Worm (Caenorhabditis elegans) whole organism, L2 larva: Measurements from ENCODE around the gene hsp-110.
A peak's percentile ranks its signal among the peaks of the same experiment; 100 is the strongest.

Experiments used
- C34F6.9 ChIP-seq: fragments of 150-350 bp; optimal IDR thresholded peaks from 2 replicates; lab custom pipeline; 2014; ENCODE audit warnings: missing biosample characterization, missing genetic modification characterization
- F13H6.1 ChIP-seq: sonication (generic microtip); optimal IDR thresholded peaks from 2 replicates; lab custom pipeline; 2016; ENCODE audit warnings: missing genetic modification characterization, missing compliant biosample characterization
- Y55F3AM.14 ChIP-seq: fragments of 200-800 bp; sonication (Bioruptor generic); optimal IDR thresholded peaks from 2 replicates; lab custom pipeline; 2018; ENCODE audit warnings: mild to moderate bottlenecking, missing genetic modification characterization, missing compliant biosample characterization
- alr-1 ChIP-seq: fragments of 150-350 bp; optimal IDR thresholded peaks from 2 replicates; lab custom pipeline; 2014; ENCODE audit warnings: missing biosample characterization, missing genetic modification characterization
- aly-2 ChIP-seq: fragments of 150-350 bp; optimal IDR thresholded peaks from 2 replicates; lab custom pipeline; 2014; ENCODE audit warnings: missing biosample characterization, missing genetic modification characterization
- blmp-1 ChIP-seq: sonication (generic microtip); optimal IDR thresholded peaks from 2 replicates; lab custom pipeline; 2017; ENCODE audit warnings: missing genetic modification characterization, mild to moderate bottlenecking, missing compliant biosample characterization, antibody characterized with exemption, moderate library complexity; ENCODE audit not compliant: insufficient read depth
- crh-2 ChIP-seq: sonication (generic microtip); optimal IDR thresholded peaks from 2 replicates; lab custom pipeline; 2017; ENCODE audit warnings: missing biosample characterization, missing genetic modification characterization
- elt-1 ChIP-seq: fragments of 150-350 bp; optimal IDR thresholded peaks from 2 replicates; lab custom pipeline; 2014; ENCODE audit warnings: missing biosample characterization, missing genetic modification characterization
- elt-3 ChIP-seq: sonication (generic microtip); optimal IDR thresholded peaks from 2 replicates; lab custom pipeline; 2017; ENCODE audit warnings: missing biosample characterization, missing genetic modification characterization
- fos-1 ChIP-seq: fragments of 150-350 bp; optimal IDR thresholded peaks from 2 replicates; lab custom pipeline; 2014; ENCODE audit warnings: missing biosample characterization, missing genetic modification characterization
- gmeb-1 ChIP-seq: fragments of 150-350 bp; optimal IDR thresholded peaks from 2 replicates; lab custom pipeline; 2014; ENCODE audit warnings: missing biosample characterization, missing genetic modification characterization
- lin-13 ChIP-seq: fragments of 150-350 bp; optimal IDR thresholded peaks from 2 replicates; lab custom pipeline; 2014; ENCODE audit warnings: missing biosample characterization, missing genetic modification reagents, missing genetic modification characterization
- lsy-2 ChIP-seq, 2 experiments: fragments of 150-350 bp in 1 of 2; sonication (generic microtip) in 1 of 2; optimal IDR thresholded peaks; 2 replicates each; lab custom pipeline; 2014 to 2017; ENCODE audit warnings: missing biosample characterization in 2 of 2, missing genetic modification characterization in 2 of 2
- mab-5 ChIP-seq: fragments of 150-350 bp; optimal IDR thresholded peaks from 2 replicates; lab custom pipeline; 2014; ENCODE audit warnings: missing biosample characterization, missing genetic modification characterization
- mbf-1 ChIP-seq: sonication (generic microtip); optimal IDR thresholded peaks from 2 replicates; lab custom pipeline; 2017; ENCODE audit warnings: missing biosample characterization, missing genetic modification characterization
- nhr-10 ChIP-seq: sonication (generic microtip); optimal IDR thresholded peaks from 2 replicates; lab custom pipeline; 2017; ENCODE audit warnings: missing biosample characterization, missing genetic modification characterization
- nhr-12 ChIP-seq: fragments of 150-350 bp; optimal IDR thresholded peaks from 2 replicates; lab custom pipeline; 2014; ENCODE audit warnings: missing biosample characterization, missing genetic modification characterization
- nhr-129 ChIP-seq: fragments of 150-350 bp; optimal IDR thresholded peaks from 2 replicates; lab custom pipeline; 2014; ENCODE audit warnings: missing biosample characterization, missing genetic modification characterization
- nhr-23 ChIP-seq: fragments of 150-350 bp; optimal IDR thresholded peaks from 2 replicates; lab custom pipeline; 2014; ENCODE audit warnings: missing biosample characterization, missing genetic modification reagents, missing genetic modification characterization
- nhr-237 ChIP-seq: fragments of 150-350 bp; optimal IDR thresholded peaks from 2 replicates; lab custom pipeline; 2014; ENCODE audit warnings: missing biosample characterization, missing genetic modification characterization
- nhr-6 ChIP-seq: fragments of 150-350 bp; optimal IDR thresholded peaks from 2 replicates; lab custom pipeline; 2014; ENCODE audit warnings: missing biosample characterization, missing genetic modification characterization
- nhr-77 ChIP-seq: fragments of 150-350 bp; optimal IDR thresholded peaks from 2 replicates; lab custom pipeline; 2014; ENCODE audit warnings: missing biosample characterization, missing genetic modification characterization
- peb-1 ChIP-seq: fragments of 150-350 bp; optimal IDR thresholded peaks from 2 replicates; lab custom pipeline; 2014; ENCODE audit warnings: missing biosample characterization, missing genetic modification characterization
- skn-1 ChIP-seq: sonication (generic microtip); optimal IDR thresholded peaks from 2 replicates; lab custom pipeline; 2017; ENCODE audit warnings: missing biosample characterization, missing genetic modification characterization
- sma-3 ChIP-seq: sonication (generic microtip); optimal IDR thresholded peaks from 2 replicates; lab custom pipeline; 2016; ENCODE audit warnings: missing genetic modification reagents, missing genetic modification characterization, missing compliant biosample characterization
- snpc-4 ChIP-seq: fragments of 150-350 bp; optimal IDR thresholded peaks from 2 replicates; lab custom pipeline; 2014; ENCODE audit warnings: missing biosample characterization, missing genetic modification characterization
- unc-55 ChIP-seq: fragments of 150-350 bp; sonication (generic microtip); optimal IDR thresholded peaks from 3 replicates; lab custom pipeline; 2014; ENCODE audit warnings: missing biosample characterization, missing genetic modification reagents, missing genetic modification characterization
- unc-62 ChIP-seq: fragments of 150-350 bp; optimal IDR thresholded peaks from 2 replicates; lab custom pipeline; 2014; ENCODE audit warnings: missing biosample characterization, missing genetic modification reagents, missing genetic modification characterization
- ztf-1 ChIP-seq: fragments of 200-800 bp; sonication (Bioruptor generic); conservative IDR thresholded peaks from 2 replicates; pipeline ENCODE4 v1.3.6; 2022; ENCODE audit warnings: missing genetic modification characterization, missing compliant biosample characterization
- ztf-11 ChIP-seq: sonication (generic microtip); optimal IDR thresholded peaks from 2 replicates; lab custom pipeline; 2017; ENCODE audit warnings: missing biosample characterization, missing genetic modification characterization
- ztf-4 ChIP-seq: fragments of 150-350 bp; optimal IDR thresholded peaks from 2 replicates; lab custom pipeline; 2014; ENCODE audit warnings: missing biosample characterization, missing genetic modification characterization

Gene hsp-110

DNA sequence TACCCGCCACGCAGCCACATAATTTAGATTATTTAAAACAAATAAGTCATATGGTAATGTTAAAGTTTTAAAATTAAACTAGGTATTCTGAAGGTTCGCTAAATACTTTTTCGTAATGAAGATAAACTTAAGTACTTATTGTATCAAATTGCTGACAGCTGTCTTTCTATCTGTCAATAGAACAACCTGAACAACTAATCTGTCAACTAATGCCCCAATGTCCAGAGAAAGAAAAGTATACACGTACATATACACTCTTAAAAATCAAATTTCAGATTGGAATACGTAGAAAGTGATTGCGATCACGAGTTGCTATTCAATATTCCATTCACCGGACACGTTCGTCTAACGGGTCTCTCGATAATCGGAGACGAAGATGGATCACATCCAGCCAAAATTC, 36.0 kb downstream of the hsp-110 start:
- TF ChIP-seq elt-3 (tag; lab: Kevin White, UChicago): no peak
- TF ChIP-seq mbf-1: no peak
- no peak for TF ChIP-seq lin-13 (GFP tag; lab: Kevin White, UChicago)
- no peak for TF ChIP-seq ztf-11
- no peak for TF ChIP-seq nhr-23 (tag; lab: Kevin White, UChicago)
- TF ChIP-seq peb-1 (tag; lab: Kevin White, UChicago): no peak
- no peak for TF ChIP-seq blmp-1 (tag; lab: Kevin White, UChicago)
- no peak for TF ChIP-seq unc-62 (GFP tag; lab: Kevin White, UChicago)
- no peak for TF ChIP-seq lsy-2 (tag; optimal IDR thresholded peaks at IDR 0.05; lab: Kevin White, UChicago)
- no peak for TF ChIP-seq crh-2 (tag; lab: Kevin White, UChicago)
- TF ChIP-seq F13H6.1 (tag; lab: Kevin White, UChicago): no peak
- TF ChIP-seq nhr-10 (tag; lab: Kevin White, UChicago): no peak

DNA sequence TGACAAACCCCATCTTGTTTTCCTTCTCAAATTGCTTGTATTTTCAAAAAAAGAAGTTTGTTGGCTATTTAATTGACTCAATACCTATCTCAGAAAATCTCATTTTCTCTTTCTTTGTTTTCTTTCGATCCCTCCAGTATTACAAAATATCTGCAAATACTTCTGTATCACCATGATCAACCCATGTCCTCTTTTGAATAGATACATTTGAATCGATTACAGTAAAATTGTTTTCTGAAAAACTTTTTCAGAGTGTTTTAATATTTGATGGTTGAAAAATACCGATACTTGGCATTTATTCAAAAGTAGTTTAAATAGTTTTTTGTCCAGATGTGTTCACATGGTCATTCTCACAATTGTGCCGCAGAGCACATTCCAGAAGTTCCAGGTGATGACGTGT, 37.5 kb downstream of the hsp-110 start, which contains the start of gene ZK353.9:
TSS of gene ZK353.9 (plus strand) at position 331 of the 400 bp plus-strand sequence.
- no peak for TF ChIP-seq F13H6.1 (tag; lab: Kevin White, UChicago)
- TF ChIP-seq ztf-1 (GFP tag; lab: Robert Waterston, UW): no peak
- no peak for TF ChIP-seq lsy-2 (tag; optimal IDR thresholded peaks at IDR 0.05; lab: Kevin White, UChicago)
- no peak for TF ChIP-seq nhr-6 (tag; lab: Kevin White, UChicago)
- no peak for TF ChIP-seq nhr-129 (tag; lab: Kevin White, UChicago)
- TF ChIP-seq Y55F3AM.14 (GFP tag; lab: Kevin White, UChicago): no peak
- TF ChIP-seq nhr-12 (tag; lab: Kevin White, UChicago): no peak
- no peak for TF ChIP-seq blmp-1 (tag; lab: Kevin White, UChicago)
- no peak for TF ChIP-seq ztf-4
- TF ChIP-seq nhr-77 (tag; lab: Kevin White, UChicago): no peak
- TF ChIP-seq, all 48 proteins: peak for 0

ce11 chrIII:8405449-8405962, 41.2 kb downstream of the hsp-110 start, which contains the start of the genes ubxn-4 and cyy-1:
TSS of gene ubxn-4 (minus strand) at chrIII:8405562.
TSS of gene cyy-1 (plus strand) at chrIII:8405874.
- TF ChIP-seq nhr-6 (tag; lab: Kevin White, UChicago) (no peak), lsy-2 (tag; optimal IDR thresholded peaks at IDR 0.05; lab: Kevin White, UChicago) (peak in 1 of 2 experiments; percentile 11), unc-55 (GFP tag; lab: Kevin White, UChicago) (peak; percentile 38)
- TF ChIP-seq, all 48 proteins: peak for 2

DNA sequence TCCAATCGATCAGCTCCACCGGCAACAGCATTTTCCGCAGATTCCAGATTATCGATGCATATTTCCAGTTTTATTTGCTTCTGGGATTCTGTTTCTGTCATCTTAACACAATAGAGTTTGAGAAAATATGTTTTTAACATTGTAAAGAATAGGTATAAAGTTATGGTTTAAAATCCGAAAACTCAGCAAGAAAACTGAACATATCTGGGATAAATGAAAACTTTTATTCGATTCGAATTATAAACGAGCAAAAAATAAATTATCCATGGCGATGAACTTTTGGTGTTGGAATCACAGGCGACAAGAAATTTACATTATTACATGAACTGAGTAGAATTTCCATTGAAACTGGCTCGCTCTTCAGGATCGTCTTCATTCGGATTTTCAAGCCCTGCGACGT, 43.2 kb downstream of the hsp-110 start, which contains the start of gene cutc-1:
TSS of gene cutc-1 (minus strand) at position 101 of the 400 bp plus-strand sequence.
- TF ChIP-seq crh-2 (tag; lab: Kevin White, UChicago) (no peak), skn-1 (tag; lab: Kevin White, UChicago) (no peak), lsy-2 (tag; optimal IDR thresholded peaks at IDR 0.05; lab: Kevin White, UChicago) (no peak), nhr-237 (tag; lab: Kevin White, UChicago) (no peak), mab-5 (tag; lab: Kevin White, UChicago) (no peak), Y55F3AM.14 (GFP tag; lab: Kevin White, UChicago) (no peak), C34F6.9 (tag; lab: Kevin White, UChicago) (no peak), elt-1 (tag; lab: Kevin White, UChicago) (no peak), fos-1 (tag; lab: Kevin White, UChicago) (no peak), alr-1 (no peak), ztf-1 (GFP tag; lab: Robert Waterston, UW) (no peak), snpc-4 (no peak)

ce11 chrIII:8402633-8403032, 44.1 kb downstream of the hsp-110 start:
- TF ChIP-seq gmeb-1 (tag; lab: Kevin White, UChicago): no peak

DNA sequence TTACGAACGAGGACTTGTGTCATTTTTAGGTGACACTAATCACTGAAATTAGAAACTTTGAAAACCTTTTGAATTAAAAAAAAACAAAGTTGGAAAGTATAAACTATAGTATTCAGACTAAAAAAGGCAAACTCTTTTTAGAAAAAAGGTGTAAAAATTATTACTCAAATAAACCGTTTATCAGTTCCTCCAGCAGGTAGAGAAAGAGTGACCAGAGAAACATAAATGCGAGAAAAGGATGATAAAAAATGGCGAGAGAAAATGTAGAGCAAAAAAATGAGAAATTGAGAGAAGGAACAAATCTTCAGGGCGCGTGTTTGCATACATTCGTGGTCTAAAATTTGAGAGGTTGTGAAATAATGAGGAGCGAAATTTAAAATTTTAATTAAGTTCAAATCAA, 44.8 kb downstream of the hsp-110 start, which contains the start of gene lap-1:
TSS of gene lap-1 (minus strand) at position 42 of the 400 bp plus-strand sequence.
- TF ChIP-seq fos-1 (tag; lab: Kevin White, UChicago) (peak; percentile 63), aly-2 (tag; lab: Kevin White, UChicago) (no peak), skn-1 (tag; lab: Kevin White, UChicago) (peak; percentile 40), sma-3 (GFP tag; lab: Kevin White, UChicago) (no peak)
